Fruit fly (Drosophila melanogaster) whole organism, embryonic: ENCODE results near the gene Hpd.

Experiments used
- Atf-2 ChIP-seq: fragments of 200-800 bp; sonication (Bioruptor generic); optimal IDR thresholded peaks from 2 replicates; lab custom pipeline; 2016; ENCODE audit warnings: missing biosample characterization, missing genetic modification characterization
- CG10979 ChIP-seq: fragments of 200-800 bp; sonication (Bioruptor generic); optimal IDR thresholded peaks from 2 replicates; lab custom pipeline; 2018; ENCODE audit warnings: missing biosample characterization, mild to moderate bottlenecking, missing genetic modification characterization, moderate library complexity
- CG11456 ChIP-seq: fragments of 200-800 bp; sonication (Bioruptor generic); IDR thresholded peaks from 3 replicates; pipeline ENCODE4 v1.3.6; 2022; ENCODE audit warnings: missing biosample characterization, missing genetic modification characterization
- CG12219 ChIP-seq: fragments of 200-800 bp; sonication (Bioruptor generic); optimal IDR thresholded peaks from 3 replicates; lab custom pipeline; 2018; ENCODE audit warnings: missing biosample characterization, mild to moderate bottlenecking, missing genetic modification characterization
- CG13296 ChIP-seq: fragments of 200-800 bp; sonication (Bioruptor generic); optimal IDR thresholded peaks from 3 replicates; lab custom pipeline; 2018; ENCODE audit warnings: missing biosample characterization, mild to moderate bottlenecking, missing genetic modification characterization
- CG13894 ChIP-seq: fragments of 200-800 bp; sonication (Bioruptor generic); optimal IDR thresholded peaks from 3 replicates; lab custom pipeline; 2018; ENCODE audit warnings: missing biosample characterization, mild to moderate bottlenecking, missing genetic modification characterization, moderate library complexity
- CG15073 ChIP-seq: fragments of 200-800 bp; sonication (Bioruptor generic); optimal IDR thresholded peaks from 2 replicates; lab custom pipeline; 2016; ENCODE audit warnings: missing biosample characterization, missing genetic modification characterization
- CG15696 ChIP-seq: fragments of 200-800 bp; sonication (Bioruptor generic); optimal IDR thresholded peaks from 2 replicates; lab custom pipeline; 2019; ENCODE audit warnings: missing biosample characterization, mild to moderate bottlenecking, missing genetic modification characterization, moderate library complexity
- CG16779 ChIP-seq: fragments of 200-800 bp; sonication (Bioruptor generic); IDR thresholded peaks from 2 replicates; pipeline ENCODE4 v1.3.6; 2022; ENCODE audit warnings: missing biosample characterization, missing genetic modification characterization
- CG17385 ChIP-seq: fragments of 200-800 bp; sonication (Bioruptor generic); optimal IDR thresholded peaks from 3 replicates; lab custom pipeline; 2018; ENCODE audit warnings: missing biosample characterization, mild to moderate bottlenecking, missing genetic modification characterization
- CG18764 ChIP-seq: fragments of 200-800 bp; sonication (Bioruptor generic); optimal IDR thresholded peaks from 3 replicates; lab custom pipeline; 2016; ENCODE audit warnings: missing biosample characterization, missing genetic modification characterization
- CG2129 ChIP-seq: fragments of 200-800 bp; sonication (Bioruptor generic); IDR thresholded peaks from 2 replicates; pipeline ENCODE4 v1.3.6; 2022; ENCODE audit warnings: missing biosample characterization, missing genetic modification characterization; ENCODE audit not compliant: partially characterized antibody
- CG2875 ChIP-seq: fragments of 200-800 bp; sonication (Bioruptor generic); optimal IDR thresholded peaks from 2 replicates; lab custom pipeline; 2017; ENCODE audit warnings: missing biosample characterization, mild to moderate bottlenecking, missing genetic modification characterization, missing genetic modification reagents
- CG2889 ChIP-seq: fragments of 200-800 bp; sonication (Bioruptor generic); IDR thresholded peaks from 3 replicates; pipeline ENCODE4 v1.3.6; 2022; ENCODE audit warnings: missing biosample characterization, missing genetic modification characterization
- CG8089 ChIP-seq: fragments of 200-800 bp; sonication (Bioruptor generic); optimal IDR thresholded peaks from 3 replicates; lab custom pipeline; 2016; ENCODE audit warnings: missing biosample characterization, missing genetic modification characterization
- CG8281 ChIP-seq: fragments of 200-800 bp; sonication (Bioruptor generic); optimal IDR thresholded peaks from 2 replicates; lab custom pipeline; 2018; ENCODE audit warnings: missing biosample characterization, mild to moderate bottlenecking, missing genetic modification characterization, moderate library complexity
- CG8478 ChIP-seq: fragments of >200 bp; optimal IDR thresholded peaks from 2 replicates; lab custom pipeline; 2018
- CG9797 ChIP-seq: fragments of 200-800 bp; sonication (Bioruptor generic); optimal IDR thresholded peaks from 3 replicates; lab custom pipeline; 2018; ENCODE audit warnings: missing biosample characterization, mild to moderate bottlenecking, missing genetic modification characterization
- CkIIα-i1 ChIP-seq: fragments of 200-800 bp; sonication (Bioruptor generic); IDR thresholded peaks from 2 replicates; pipeline ENCODE4 v1.3.6; 2022; ENCODE audit warnings: missing biosample characterization, missing genetic modification characterization
- Dfd ChIP-seq, 2 experiments: fragments of >200 bp; optimal IDR thresholded peaks; 2 replicates each; lab custom pipeline; 2017; ENCODE audit warnings: missing biosample characterization in 2 of 2, missing genetic modification characterization in 2 of 2
- Drgx ChIP-seq: fragments of 200-800 bp; sonication (Bioruptor generic); IDR thresholded peaks from 2 replicates; pipeline ENCODE4 v1.3.6; 2022; ENCODE audit warnings: missing biosample characterization, missing genetic modification characterization
- HLH4C ChIP-seq: fragments of 200-800 bp; sonication (Bioruptor generic); IDR thresholded peaks from 3 replicates; pipeline ENCODE4 v1.3.6; 2022; ENCODE audit warnings: missing biosample characterization, missing genetic modification characterization; ENCODE audit not compliant: partially characterized antibody
- Hand ChIP-seq: fragments of 200-800 bp; sonication (Bioruptor generic); optimal IDR thresholded peaks from 2 replicates; lab custom pipeline; 2017; ENCODE audit warnings: mild to moderate bottlenecking, missing biosample characterization, missing genetic modification reagents, missing genetic modification characterization
- Kr ChIP-seq: fragments of 200-800 bp; sonication (Bioruptor generic); optimal IDR thresholded peaks from 2 replicates; lab custom pipeline; 2017; ENCODE audit warnings: missing biosample characterization, mild to moderate bottlenecking, missing genetic modification characterization
- Lhr ChIP-seq: fragments of 200-800 bp; sonication (Bioruptor generic); optimal IDR thresholded peaks from 3 replicates; lab custom pipeline; 2017; ENCODE audit warnings: mild to moderate bottlenecking, missing biosample characterization, missing genetic modification reagents, missing genetic modification characterization
- NFAT ChIP-seq: fragments of 200-800 bp; sonication (Bioruptor generic); IDR thresholded peaks from 2 replicates; pipeline ENCODE4 v1.3.6; 2022; ENCODE audit warnings: missing biosample characterization, missing genetic modification characterization
- NfI ChIP-seq: fragments of 200-800 bp; sonication (Bioruptor generic); optimal IDR thresholded peaks from 3 replicates; lab custom pipeline; 2018; ENCODE audit warnings: missing biosample characterization, mild to moderate bottlenecking, missing genetic modification characterization, moderate library complexity
- Pdp1 ChIP-seq, 2 experiments: fragments of 200-800 bp; sonication (Bioruptor generic); optimal IDR thresholded peaks; 3 replicates each; lab custom pipeline; 2016; ENCODE audit warnings: missing biosample characterization in 2 of 2, missing genetic modification characterization in 2 of 2, mild to moderate bottlenecking in 1 of 2, moderate library complexity in 1 of 2
- bbx ChIP-seq: fragments of 200-800 bp; sonication (Bioruptor generic); IDR thresholded peaks from 2 replicates; pipeline ENCODE4 v1.3.6; 2022; ENCODE audit warnings: missing biosample characterization, missing genetic modification characterization; ENCODE audit not compliant: partially characterized antibody
- bigmax ChIP-seq: fragments of 200-800 bp; sonication (Bioruptor generic); optimal IDR thresholded peaks from 2 replicates; lab custom pipeline; 2018; ENCODE audit warnings: missing biosample characterization, mild to moderate bottlenecking, missing genetic modification characterization
- caup ChIP-seq: fragments of 200-800 bp; sonication (Bioruptor generic); optimal IDR thresholded peaks from 3 replicates; lab custom pipeline; 2017; ENCODE audit warnings: missing biosample characterization, mild to moderate bottlenecking, missing genetic modification characterization, moderate library complexity; ENCODE audit not compliant: severe bottlenecking
- chinmo ChIP-seq: fragments of 200-800 bp; sonication (Bioruptor generic); IDR thresholded peaks from 4 replicates; pipeline ENCODE4 v1.3.6; 2022; ENCODE audit warnings: missing biosample characterization, missing genetic modification characterization; ENCODE audit not compliant: partially characterized antibody
- corto ChIP-seq: fragments of 200-800 bp; sonication (Bioruptor generic); optimal IDR thresholded peaks from 2 replicates; lab custom pipeline; 2016; ENCODE audit warnings: missing biosample characterization, mild to moderate bottlenecking, missing genetic modification characterization, moderate library complexity
- crc ChIP-seq: fragments of 200-800 bp; sonication (Bioruptor generic); optimal IDR thresholded peaks from 2 replicates; lab custom pipeline; 2016; ENCODE audit warnings: missing biosample characterization, missing genetic modification characterization
- crp ChIP-seq, 2 experiments: fragments of 200-800 bp; sonication (Bioruptor generic); optimal IDR thresholded peaks; 2 replicates in 1 of 2; 3 replicates in 1 of 2; lab custom pipeline; 2017; ENCODE audit warnings: missing biosample characterization in 2 of 2, missing genetic modification characterization in 2 of 2, mild to moderate bottlenecking in 1 of 2, moderate library complexity in 1 of 2
- da ChIP-seq: fragments of 200-800 bp; sonication (Bioruptor generic); optimal IDR thresholded peaks from 2 replicates; lab custom pipeline; 2016; ENCODE audit warnings: missing biosample characterization, missing genetic modification characterization
- dpn ChIP-seq, 2 experiments: fragments of 200-800 bp; sonication (Bioruptor generic); optimal IDR thresholded peaks; 3 replicates each; lab custom pipeline; 2016; ENCODE audit warnings: missing biosample characterization in 2 of 2, missing genetic modification characterization in 2 of 2
- gro ChIP-seq: fragments of 200-800 bp; sonication (Bioruptor generic); optimal IDR thresholded peaks from 2 replicates; lab custom pipeline; 2016; ENCODE audit warnings: missing biosample characterization, missing genetic modification characterization
- h ChIP-seq: fragments of >200 bp; optimal IDR thresholded peaks from 2 replicates; lab custom pipeline; 2017
- jumu ChIP-seq: fragments of 200-800 bp; sonication (Bioruptor generic); optimal IDR thresholded peaks from 3 replicates; lab custom pipeline; 2016; ENCODE audit warnings: missing biosample characterization, missing genetic modification characterization
- lbe ChIP-seq: fragments of 200-800 bp; sonication (Bioruptor generic); optimal IDR thresholded peaks from 2 replicates; lab custom pipeline; 2016; ENCODE audit warnings: missing biosample characterization, mild to moderate bottlenecking, missing genetic modification characterization
- mld ChIP-seq: fragments of 200-800 bp; sonication (Bioruptor generic); IDR thresholded peaks from 3 replicates; pipeline ENCODE4 v1.3.6; 2022; ENCODE audit warnings: missing biosample characterization, missing genetic modification characterization; ENCODE audit not compliant: partially characterized antibody
- psq ChIP-seq: fragments of 200-800 bp; sonication (Bioruptor generic); optimal IDR thresholded peaks from 2 replicates; lab custom pipeline; 2017; ENCODE audit warnings: missing biosample characterization, missing genetic modification characterization
- rib ChIP-seq: fragments of 200-800 bp; sonication (Bioruptor generic); IDR thresholded peaks from 2 replicates; pipeline ENCODE4 v1.3.6; 2022; ENCODE audit warnings: missing biosample characterization, missing genetic modification characterization
- salm ChIP-seq: fragments of 200-800 bp; sonication (Bioruptor generic); optimal IDR thresholded peaks from 2 replicates; lab custom pipeline; 2018; ENCODE audit warnings: missing biosample characterization, mild to moderate bottlenecking, missing genetic modification characterization
- sima ChIP-seq: fragments of 200-800 bp; sonication (Bioruptor generic); optimal IDR thresholded peaks from 2 replicates; lab custom pipeline; 2016; ENCODE audit warnings: missing biosample characterization, missing genetic modification characterization
- sisA ChIP-seq: fragments of 200-800 bp; sonication (Bioruptor generic); IDR thresholded peaks from 2 replicates; pipeline ENCODE4 v1.3.6; 2022; ENCODE audit warnings: missing biosample characterization, missing genetic modification characterization
- slp2 ChIP-seq: fragments of 200-800 bp; sonication (Bioruptor generic); optimal IDR thresholded peaks from 2 replicates; lab custom pipeline; 2016; ENCODE audit warnings: missing biosample characterization, missing genetic modification characterization
- tin ChIP-seq: fragments of 200-800 bp; sonication (Bioruptor generic); optimal IDR thresholded peaks from 3 replicates; lab custom pipeline; 2016; ENCODE audit warnings: missing biosample characterization, missing genetic modification characterization
- twi ChIP-seq: fragments of 200-800 bp; optimal IDR thresholded peaks from 2 replicates; lab custom pipeline; 2019; ENCODE audit warnings: missing biosample characterization, mild to moderate bottlenecking, missing genetic modification characterization, moderate library complexity
- vfl ChIP-seq: fragments of 200-800 bp; sonication (Bioruptor generic); optimal IDR thresholded peaks from 2 replicates; lab custom pipeline; 2016; ENCODE audit warnings: missing biosample characterization, missing genetic modification characterization

Hpd gene

DNA sequence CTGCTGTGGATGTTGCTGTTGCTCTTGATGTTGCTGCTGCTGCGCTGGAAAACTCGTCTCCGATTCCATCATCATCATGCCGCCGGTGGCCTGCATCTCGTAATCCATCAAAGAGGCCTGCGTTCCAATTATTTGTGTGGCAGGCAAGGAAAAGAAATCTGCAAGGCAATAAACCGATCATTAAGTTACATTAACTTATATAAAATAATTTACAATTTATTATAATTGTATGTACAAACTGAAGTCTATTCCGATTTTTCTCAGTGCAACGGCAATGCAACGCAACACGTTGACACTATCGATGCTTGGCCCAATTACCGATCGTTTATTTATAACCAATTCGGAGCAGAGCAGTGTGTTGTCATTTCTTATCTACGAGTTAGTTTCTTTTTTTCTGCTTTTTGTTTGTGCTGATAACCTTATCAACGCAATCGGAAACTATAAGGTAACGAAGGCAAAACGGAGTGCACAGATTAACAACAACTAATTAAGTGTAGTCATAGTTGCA lies 31.4 kb upstream of the Hpd start (continued):
- TF ChIP-seq bbx (no peak), salm (peak; percentile 32), tin (GFP tag; lab: Kevin White, UChicago) (peak; percentile 48), CG2129 (GFP tag; lab: Robert Waterston, UW) (no peak), CG10979 (tag; lab: Kevin White, UChicago) (peak; percentile 45), jumu (no peak), HLH4C (GFP tag; lab: Robert Waterston, UW) (no peak), CG15073 (no peak), mld (GFP tag; lab: Robert Waterston, UW) (no peak), Atf-2 (no peak), Kr (no peak), Dfd (GFP tag; optimal IDR thresholded peaks at IDR 0.05; lab: Kevin White, UChicago) (no peak), vfl (GFP tag; lab: Kevin White, UChicago) (no peak), CG15696 (tag; lab: Kevin White, UChicago) (no peak), CG11456 (no peak), Hand (peak; percentile 9), CG9797 (GFP tag; lab: Kevin White, UChicago) (no peak), CG17385 (GFP tag; lab: Kevin White, UChicago) (peak; percentile 39), sisA (GFP tag; lab: Robert Waterston, UW) (peak; percentile 44; the same call in 1 of the 2 replicates), caup (peak; percentile 18), CG2875 (GFP tag; lab: Kevin White, UChicago) (peak; percentile 56), CG18764 (GFP tag; lab: Kevin White, UChicago) (peak; percentile 17), CG8478 (lab: Kevin White, UChicago) (no peak), CkIIα-i1 (GFP tag; lab: Robert Waterston, UW) (no peak), twi (tag; lab: Kevin White, UChicago) (no peak), CG13894 (no peak), gro (GFP tag; lab: Kevin White, UChicago) (no peak), rib (GFP tag; lab: Robert Waterston, UW) (peak; percentile 23; the same call in 1 of the 2 replicates), psq (no peak), crp (GFP tag; optimal IDR thresholded peaks at IDR 0.05; lab: Kevin White, UChicago) (no peak), CG13296 (GFP tag; lab: Kevin White, UChicago) (peak; percentile 32), lbe (GFP tag; lab: Kevin White, UChicago) (no peak), Pdp1 (GFP tag; optimal IDR thresholded peaks at IDR 0.05; lab: Kevin White, UChicago) (peak in 1 of 2 experiments; percentile 46), CG12219 (GFP tag; lab: Kevin White, UChicago) (peak; percentile 53), NFAT (GFP tag; lab: Robert Waterston, UW) (no peak), bigmax (GFP tag; lab: Kevin White, UChicago) (no peak), CG8281 (tag; lab: Kevin White, UChicago) (peak; percentile 19), NfI (peak; percentile 46), CG16779 (no peak), Drgx (GFP tag; lab: Robert Waterston, UW) (peak; percentile 72), CG8089 (GFP tag; lab: Kevin White, UChicago) (no peak), crc (no peak), h (no peak), da (GFP tag; lab: Kevin White, UChicago) (no peak), corto (GFP tag; lab: Kevin White, UChicago) (no peak), CG2889 (peak; percentile 43; the same call in 1 of the 3 replicates), chinmo (GFP tag; lab: Robert Waterston, UW) (peak; percentile 84), slp2 (no peak), Lhr (no peak), dpn (GFP tag; optimal IDR thresholded peaks at IDR 0.05; lab: Kevin White, UChicago) (peak in 1 of 2 experiments; percentile 8), sima (GFP tag; lab: Kevin White, UChicago) (no peak)
